Fruit fly (Drosophila melanogaster) whole organism, embryonic: ENCODE results near the gene CG43121.

Experiments used
- Blimp-1 ChIP-seq: fragments of 200-800 bp; sonication (Bioruptor generic); optimal IDR thresholded peaks from 3 replicates; lab custom pipeline; 2018; ENCODE audit warnings: missing biosample characterization, missing genetic modification characterization, mild to moderate bottlenecking, moderate library complexity, missing genetic modification reagents
- Bteb2 ChIP-seq: fragments of 200-800 bp; sonication (Bioruptor generic); optimal IDR thresholded peaks from 2 replicates; lab custom pipeline; 2016; ENCODE audit warnings: missing biosample characterization, missing genetic modification characterization
- CG10565 ChIP-seq: fragments of 200-800 bp; sonication (Bioruptor generic); optimal IDR thresholded peaks from 3 replicates; lab custom pipeline; 2016; ENCODE audit warnings: missing biosample characterization, mild to moderate bottlenecking, missing genetic modification characterization
- CG10979 ChIP-seq: fragments of 200-800 bp; sonication (Bioruptor generic); optimal IDR thresholded peaks from 2 replicates; lab custom pipeline; 2018; ENCODE audit warnings: missing biosample characterization, mild to moderate bottlenecking, missing genetic modification characterization, moderate library complexity
- CG11504 ChIP-seq: fragments of 200-800 bp; sonication (Bioruptor generic); optimal IDR thresholded peaks from 3 replicates; lab custom pipeline; 2019; ENCODE audit warnings: missing biosample characterization, mild to moderate bottlenecking, missing genetic modification characterization, moderate library complexity
- CG12104 ChIP-seq: fragments of 200-800 bp; sonication (Bioruptor generic); optimal IDR thresholded peaks from 3 replicates; lab custom pipeline; 2016; ENCODE audit warnings: missing biosample characterization, missing genetic modification characterization
- CG12391 ChIP-seq: fragments of 200-800 bp; sonication (Bioruptor generic); optimal IDR thresholded peaks from 3 replicates; lab custom pipeline; 2018; ENCODE audit warnings: missing biosample characterization, mild to moderate bottlenecking, missing genetic modification characterization, moderate library complexity
- CG14441 ChIP-seq: fragments of 200-800 bp; sonication (Bioruptor generic); IDR thresholded peaks from 2 replicates; pipeline ENCODE4 v1.3.6; 2022; ENCODE audit warnings: missing biosample characterization, missing genetic modification characterization
- CG1603 ChIP-seq: fragments of 200-800 bp; sonication (Bioruptor generic); optimal IDR thresholded peaks from 2 replicates; lab custom pipeline; 2019; ENCODE audit warnings: missing biosample characterization, mild to moderate bottlenecking, missing genetic modification characterization, moderate library complexity
- CG16813 ChIP-seq: fragments of 200-800 bp; sonication (Bioruptor generic); IDR thresholded peaks from 3 replicates; pipeline ENCODE4 v1.3.6; 2022; ENCODE audit warnings: missing biosample characterization, missing genetic modification characterization; ENCODE audit not compliant: partially characterized antibody
- CG17328 ChIP-seq: fragments of 200-800 bp; sonication (Bioruptor generic); IDR thresholded peaks from 2 replicates; pipeline ENCODE4 v1.3.6; 2022; ENCODE audit warnings: missing biosample characterization, missing genetic modification characterization
- CG17385 ChIP-seq: fragments of 200-800 bp; sonication (Bioruptor generic); optimal IDR thresholded peaks from 3 replicates; lab custom pipeline; 2018; ENCODE audit warnings: missing biosample characterization, mild to moderate bottlenecking, missing genetic modification characterization
- CG2199 ChIP-seq: fragments of 200-800 bp; sonication (Bioruptor generic); IDR thresholded peaks from 3 replicates; pipeline ENCODE4 v1.3.6; 2022; ENCODE audit warnings: missing biosample characterization, missing genetic modification characterization
- CG31441 ChIP-seq: fragments of 200-800 bp; sonication (Bioruptor generic); IDR thresholded peaks from 2 replicates; pipeline ENCODE4 v1.3.6; 2022; ENCODE audit warnings: missing biosample characterization, missing genetic modification characterization
- CG3847 ChIP-seq: fragments of 200-800 bp; sonication (Bioruptor generic); IDR thresholded peaks from 2 replicates; pipeline ENCODE4 v1.3.6; 2022; ENCODE audit warnings: missing biosample characterization, missing genetic modification characterization
- CG42726 ChIP-seq: fragments of 200-800 bp; sonication (Bioruptor generic); IDR thresholded peaks from 2 replicates; pipeline ENCODE4 v1.3.6; 2022; ENCODE audit warnings: missing biosample characterization, missing genetic modification characterization; ENCODE audit not compliant: partially characterized antibody
- CG43689 ChIP-seq: fragments of 200-800 bp; sonication (Bioruptor generic); IDR thresholded peaks from 2 replicates; pipeline ENCODE4 v1.3.6; 2022; ENCODE audit warnings: missing biosample characterization, missing genetic modification characterization
- CG4730 ChIP-seq: fragments of 200-800 bp; sonication (Bioruptor generic); IDR thresholded peaks from 2 replicates; pipeline ENCODE4 v1.3.6; 2022; ENCODE audit warnings: missing biosample characterization, missing genetic modification characterization
- CG5953 ChIP-seq: fragments of 200-800 bp; sonication (Bioruptor generic); IDR thresholded peaks from 2 replicates; pipeline ENCODE4 v1.3.6; 2022; ENCODE audit warnings: missing biosample characterization, missing genetic modification characterization
- CG7839 ChIP-seq: fragments of 200-800 bp; sonication (Bioruptor generic); optimal IDR thresholded peaks from 3 replicates; lab custom pipeline; 2018; ENCODE audit warnings: missing biosample characterization, mild to moderate bottlenecking, missing genetic modification characterization, moderate library complexity
- CG8944 ChIP-seq: fragments of 200-800 bp; sonication (Bioruptor generic); optimal IDR thresholded peaks from 3 replicates; lab custom pipeline; 2016; ENCODE audit warnings: missing biosample characterization, missing genetic modification characterization
- Drgx ChIP-seq: fragments of 200-800 bp; sonication (Bioruptor generic); IDR thresholded peaks from 2 replicates; pipeline ENCODE4 v1.3.6; 2022; ENCODE audit warnings: missing biosample characterization, missing genetic modification characterization
- H15 ChIP-seq: fragments of 200-800 bp; sonication (Bioruptor generic); IDR thresholded peaks from 3 replicates; pipeline ENCODE4 v1.3.6; 2022; ENCODE audit warnings: missing biosample characterization, missing genetic modification characterization
- Med ChIP-seq: fragments of 200-800 bp; sonication (Bioruptor generic); peaks from one replicate; lab custom pipeline; 2016; ENCODE audit warnings: missing biosample characterization, missing genetic modification characterization, mild to moderate bottlenecking, inconsistent platforms, moderate library complexity
- Sox102F ChIP-seq: fragments of 200-800 bp; sonication (Bioruptor generic); optimal IDR thresholded peaks from 2 replicates; lab custom pipeline; 2018; ENCODE audit warnings: missing biosample characterization, mild to moderate bottlenecking, missing genetic modification characterization, moderate library complexity
- Sry-β ChIP-seq: fragments of 200-800 bp; sonication (Bioruptor generic); optimal IDR thresholded peaks from 2 replicates; lab custom pipeline; 2018; ENCODE audit warnings: missing biosample characterization, mild to moderate bottlenecking, missing genetic modification characterization, moderate library complexity
- bsh ChIP-seq, 2 experiments: fragments of 200-800 bp; sonication (Bioruptor generic); optimal IDR thresholded peaks; 2 replicates each; lab custom pipeline; 2017 to 2018; ENCODE audit warnings: mild to moderate bottlenecking in 2 of 2, missing biosample characterization in 2 of 2, missing genetic modification characterization in 2 of 2, moderate library complexity in 1 of 2
- ci ChIP-seq: fragments of 200-800 bp; sonication (Bioruptor generic); IDR thresholded peaks from 3 replicates; pipeline ENCODE4 v1.3.6; 2022; ENCODE audit warnings: missing biosample characterization, missing genetic modification characterization
- corto ChIP-seq: fragments of 200-800 bp; sonication (Bioruptor generic); optimal IDR thresholded peaks from 2 replicates; lab custom pipeline; 2016; ENCODE audit warnings: missing biosample characterization, mild to moderate bottlenecking, missing genetic modification characterization, moderate library complexity
- crol ChIP-seq: fragments of 200-800 bp; sonication (Bioruptor generic); IDR thresholded peaks from 2 replicates; pipeline ENCODE4 v1.3.6; 2022; ENCODE audit warnings: missing biosample characterization, missing genetic modification characterization
- dmrt99B ChIP-seq: fragments of 200-800 bp; sonication (Bioruptor generic); optimal IDR thresholded peaks from 2 replicates; lab custom pipeline; 2018; ENCODE audit warnings: missing biosample characterization, mild to moderate bottlenecking, missing genetic modification characterization, moderate library complexity
- dysf ChIP-seq: fragments of 200-800 bp; sonication (Bioruptor generic); IDR thresholded peaks from 3 replicates; pipeline ENCODE4 v1.3.6; 2022; ENCODE audit warnings: missing biosample characterization, missing genetic modification characterization
- en ChIP-seq: fragments of 200-800 bp; sonication (Bioruptor generic); optimal IDR thresholded peaks from 2 replicates; lab custom pipeline; 2016; ENCODE audit warnings: missing biosample characterization, missing genetic modification characterization
- fd96Cb ChIP-seq: fragments of 200-800 bp; sonication (Bioruptor generic); optimal IDR thresholded peaks from 2 replicates; lab custom pipeline; 2018; ENCODE audit warnings: missing biosample characterization, mild to moderate bottlenecking, missing genetic modification characterization, moderate library complexity
- gem ChIP-seq: fragments of 200-800 bp; sonication (Bioruptor generic); optimal IDR thresholded peaks from 2 replicates; lab custom pipeline; 2019; ENCODE audit warnings: missing biosample characterization, mild to moderate bottlenecking, missing genetic modification characterization, moderate library complexity
- hkb ChIP-seq, 2 experiments: fragments of 200-800 bp in 1 of 2; fragments of >200 bp in 1 of 2; sonication (Bioruptor generic) in 1 of 2; IDR thresholded peaks in 1 of 2; optimal IDR thresholded peaks in 1 of 2; 2 replicates each; pipeline versions ENCODE4 v1.3.6 to Lab custom; 2017 to 2022; ENCODE audit warnings: missing biosample characterization in 1 of 2, missing genetic modification characterization in 1 of 2
- jing ChIP-seq: fragments of 200-800 bp; sonication (Bioruptor generic); optimal IDR thresholded peaks from 2 replicates; lab custom pipeline; 2018; ENCODE audit warnings: missing biosample characterization, mild to moderate bottlenecking, missing genetic modification characterization
- lbe ChIP-seq: fragments of 200-800 bp; sonication (Bioruptor generic); optimal IDR thresholded peaks from 2 replicates; lab custom pipeline; 2016; ENCODE audit warnings: missing biosample characterization, mild to moderate bottlenecking, missing genetic modification characterization
- nom ChIP-seq: fragments of 200-800 bp; sonication (Bioruptor generic); optimal IDR thresholded peaks from 2 replicates; lab custom pipeline; 2017; ENCODE audit warnings: missing biosample characterization, missing genetic modification characterization, mild to moderate bottlenecking, moderate library complexity, missing genetic modification reagents
- onecut ChIP-seq: fragments of 200-800 bp; sonication (Bioruptor generic); IDR thresholded peaks from 2 replicates; pipeline ENCODE4 v1.3.6; 2022; ENCODE audit warnings: missing biosample characterization, missing genetic modification characterization
- pb ChIP-seq: fragments of 200-800 bp; sonication (Bioruptor generic); optimal IDR thresholded peaks from 3 replicates; lab custom pipeline; 2016; ENCODE audit warnings: missing biosample characterization, missing genetic modification characterization
- pfk ChIP-seq: fragments of 200-800 bp; sonication (Bioruptor generic); optimal IDR thresholded peaks from 2 replicates; lab custom pipeline; 2018; ENCODE audit warnings: missing biosample characterization, mild to moderate bottlenecking, missing genetic modification characterization, moderate library complexity
- phol ChIP-seq: fragments of 200-800 bp; sonication (Bioruptor generic); optimal IDR thresholded peaks from 3 replicates; lab custom pipeline; 2018; ENCODE audit warnings: missing biosample characterization, mild to moderate bottlenecking, missing genetic modification characterization, moderate library complexity
- ro ChIP-seq: fragments of 200-800 bp; sonication (Bioruptor generic); IDR thresholded peaks from 2 replicates; pipeline ENCODE4 v1.3.6; 2022; ENCODE audit warnings: missing biosample characterization, missing genetic modification characterization
- sens ChIP-seq: fragments of 200-800 bp; sonication (Bioruptor generic); peaks from one replicate; lab custom pipeline; 2016; ENCODE audit warnings: missing biosample characterization, missing genetic modification characterization
- sim ChIP-seq: fragments of 200-800 bp; sonication (Bioruptor generic); IDR thresholded peaks from 2 replicates; pipeline ENCODE4 v1.3.6; 2022; ENCODE audit warnings: missing biosample characterization, missing genetic modification characterization
- stc ChIP-seq: fragments of 200-800 bp; sonication (Bioruptor generic); IDR thresholded peaks from 2 replicates; pipeline ENCODE4 v1.3.6; 2022; ENCODE audit warnings: missing biosample characterization, missing genetic modification characterization
- tio ChIP-seq: fragments of 200-800 bp; sonication (Bioruptor generic); optimal IDR thresholded peaks from 2 replicates; lab custom pipeline; 2017; ENCODE audit warnings: missing biosample characterization, missing genetic modification characterization, inconsistent platforms
- toy ChIP-seq: fragments of 200-800 bp; sonication (Bioruptor generic); IDR thresholded peaks from 2 replicates; pipeline ENCODE4 v1.3.6; 2022; ENCODE audit warnings: missing biosample characterization, missing genetic modification characterization

CG43121 gene

DNA sequence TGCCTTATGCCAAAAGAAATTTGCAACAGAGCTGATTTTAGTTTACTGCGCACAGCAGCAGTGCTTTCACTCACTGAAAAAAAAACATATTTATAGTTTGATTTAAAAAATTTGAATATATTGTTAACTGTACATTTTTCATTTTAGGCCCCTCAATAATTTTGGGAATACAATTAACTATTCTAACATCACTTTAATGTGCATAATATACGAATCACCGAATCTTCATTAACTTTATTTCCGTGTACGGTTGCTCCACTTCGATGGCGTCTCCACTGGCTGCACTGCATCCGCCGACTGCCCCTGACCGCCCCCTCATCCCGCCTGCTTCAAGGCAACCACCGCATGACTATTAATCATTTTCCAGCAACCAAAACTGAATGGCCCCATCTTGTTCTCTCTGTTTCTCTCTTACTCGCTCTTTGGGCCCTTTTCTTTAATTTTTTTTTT lies 35.5 kb downstream of the CG43121 start:
- TF ChIP-seq CG17328 (GFP tag; lab: Robert Waterston, UW) (0 out of 2 replicates have a peak, but pooled peaks have one; percentile 23), lbe (GFP tag; lab: Kevin White, UChicago) (peak; percentile 76), stc (GFP tag; lab: Robert Waterston, UW) (peak; percentile 11; the same call in 1 of the 2 replicates), fd96Cb (peak; percentile 12), H15 (GFP tag; lab: Robert Waterston, UW) (0 out of 3 replicates have a peak, but pooled peaks have one; percentile 26), CG14441 (GFP tag; lab: Robert Waterston, UW) (peak; percentile 33; the same call in 1 of the 2 replicates), CG17385 (GFP tag; lab: Kevin White, UChicago) (no peak), ci (GFP tag; lab: Robert Waterston, UW) (0 out of 3 replicates have a peak, but pooled peaks have one; percentile 15), CG12104 (GFP tag; lab: Kevin White, UChicago) (no peak), CG4730 (GFP tag; lab: Robert Waterston, UW) (0 out of 2 replicates have a peak, but pooled peaks have one; percentile 19), pb (no peak), pfk (GFP tag; lab: Kevin White, UChicago) (no peak), dmrt99B (tag; lab: Kevin White, UChicago) (peak; percentile 19), CG10565 (GFP tag; lab: Kevin White, UChicago) (no peak), Blimp-1 (GFP tag; lab: Kevin White, UChicago) (peak; percentile 28), corto (GFP tag; lab: Kevin White, UChicago) (peak; percentile 78), gem (peak; percentile 29), phol (tag; lab: Kevin White, UChicago) (peak; percentile 17), Med (GFP tag; lab: Kevin White, UChicago) (peak; percentile 43), tio (no peak), dysf (GFP tag; lab: Robert Waterston, UW) (peak; percentile 39; the same call in 1 of the 3 replicates), CG31441 (GFP tag; lab: Robert Waterston, UW) (0 out of 2 replicates have a peak, but pooled peaks have one; percentile 25), CG5953 (no peak), CG1603 (peak; percentile 42), onecut (no peak), CG16813 (GFP tag; lab: Robert Waterston, UW) (no peak), Sox102F (GFP tag; lab: Kevin White, UChicago) (peak; percentile 20), toy (GFP tag; lab: Robert Waterston, UW) (no peak), sim (GFP tag; lab: Robert Waterston, UW) (0 out of 2 replicates have a peak, but pooled peaks have one; percentile 26), CG8944 (GFP tag; lab: Kevin White, UChicago) (no peak), crol (GFP tag; lab: Robert Waterston, UW) (peak; percentile 30; the same call in 1 of the 2 replicates), Sry-β (no peak), CG43689 (no peak), ro (GFP tag; lab: Robert Waterston, UW) (0 out of 2 replicates have a peak, but pooled peaks have one; percentile 12), CG12391 (tag; lab: Kevin White, UChicago) (peak; percentile 12), CG3847 (GFP tag; lab: Robert Waterston, UW) (no peak), CG10979 (tag; lab: Kevin White, UChicago) (peak; percentile 17), CG2199 (GFP tag; lab: Robert Waterston, UW) (0 out of 3 replicates have a peak, but pooled peaks have one; percentile 43), hkb (optimal IDR thresholded peaks at IDR 0.05; lab: Kevin White, UChicago) (no peak), hkb (GFP tag; IDR thresholded peaks at IDR 0.05; lab: Robert Waterston, UW) (0 out of 2 replicates have a peak, but pooled peaks have one; percentile 17), CG11504 (tag; lab: Kevin White, UChicago) (peak; percentile 30), jing (GFP tag; lab: Kevin White, UChicago) (no peak), CG7839 (tag; lab: Kevin White, UChicago) (peak; percentile 6), nom (peak; percentile 91), Bteb2 (GFP tag; lab: Kevin White, UChicago) (no peak), sens (GFP tag; lab: Kevin White, UChicago) (peak; percentile 70), CG42726 (GFP tag; lab: Robert Waterston, UW) (no peak), en (GFP tag; lab: Kevin White, UChicago) (no peak), bsh (GFP tag; optimal IDR thresholded peaks at IDR 0.05; lab: Kevin White, UChicago) (peak; percentile 13 to 84), Drgx (GFP tag; lab: Robert Waterston, UW) (peak; percentile 89)
